Worm (Caenorhabditis elegans) whole organism, midembryonic: ENCODE data around the gene srx-68.

Experiments
- T22C8.4 ChIP-seq: fragments of 200-800 bp; sonication (Bioruptor generic); IDR thresholded peaks from 2 replicates; pipeline ENCODE4 v1.3.6; 2022; ENCODE audit warnings: missing genetic modification characterization, missing compliant biosample characterization
- cog-1 ChIP-seq: sonication (generic microtip); optimal IDR thresholded peaks from 2 replicates; lab custom pipeline; 2016; ENCODE audit warnings: missing genetic modification characterization, missing compliant biosample characterization
- flt-1 ChIP-seq: fragments of 200-800 bp; sonication (Bioruptor generic); IDR thresholded peaks from 2 replicates; pipeline ENCODE4 v1.3.6; 2022; ENCODE audit warnings: missing genetic modification characterization, missing compliant biosample characterization
- klf-2 ChIP-seq: fragments of 200-800 bp; sonication (Bioruptor generic); conservative IDR thresholded peaks from 2 replicates; pipeline ENCODE4 v1.3.6; 2022; ENCODE audit warnings: missing genetic modification reagents, missing genetic modification characterization, missing compliant biosample characterization
- ref-1 ChIP-seq: fragments of 200-800 bp; sonication (Bioruptor generic); conservative IDR thresholded peaks from 2 replicates; pipeline ENCODE4 v1.3.6; 2022; ENCODE audit warnings: missing genetic modification reagents, missing genetic modification characterization, missing compliant biosample characterization
- tab-1 ChIP-seq: fragments of 200-800 bp; sonication (Bioruptor generic); IDR thresholded peaks from 2 replicates; pipeline ENCODE4 v1.3.6; 2022; ENCODE audit warnings: missing genetic modification characterization, missing compliant biosample characterization
- ztf-23 ChIP-seq: fragments of 200-800 bp; sonication (Bioruptor generic); IDR thresholded peaks from 2 replicates; pipeline ENCODE4 v1.3.6; 2022; ENCODE audit warnings: missing genetic modification reagents, missing genetic modification characterization, missing compliant biosample characterization
- ztf-29 ChIP-seq: fragments of 200-800 bp; sonication (Bioruptor generic); IDR thresholded peaks from 2 replicates; pipeline ENCODE4 v1.3.6; 2022; ENCODE audit warnings: missing genetic modification reagents, missing genetic modification characterization, missing compliant biosample characterization

- TF ChIP-seq flt-1 (GFP tag; lab: Robert Waterston, UW) (no peak), ztf-23 (no peak), tab-1 (no peak), ref-1 (no peak), ztf-29 (GFP tag; lab: Robert Waterston, UW) (no peak), klf-2 (GFP tag; lab: Robert Waterston, UW) (no peak), T22C8.4 (GFP tag; lab: Robert Waterston, UW) (no peak), cog-1 (no peak)
Measured at ce11 chrV:3878223-3878622, 34.3 kb upstream of the srx-68 start, which contains the start of gene nhr-159.
